Worm (Caenorhabditis elegans) whole organism, late embryonic: ENCODE measurements around the gene F57B1.6.

Experiments
- C38D4.7 ChIP-seq: fragments of 200-800 bp; sonication (Bioruptor generic); optimal IDR thresholded peaks from 2 replicates; lab custom pipeline; 2018; ENCODE audit warnings: mild to moderate bottlenecking, missing genetic modification characterization, moderate library complexity, missing compliant biosample characterization
- K09A11.1 ChIP-seq: sonication (generic microtip); optimal IDR thresholded peaks from 2 replicates; lab custom pipeline; 2017; ENCODE audit warnings: antibody characterized with exemption, mild to moderate bottlenecking, missing genetic modification characterization, missing compliant biosample characterization; ENCODE audit not compliant: insufficient read depth
- ahr-1 ChIP-seq: sonication (generic microtip); optimal IDR thresholded peaks from 2 replicates; lab custom pipeline; 2016; ENCODE audit warnings: missing genetic modification characterization, missing compliant biosample characterization
- ama-1 ChIP-seq: fragments of 150-350 bp; optimal IDR thresholded peaks from 2 replicates; lab custom pipeline; 2014
- ceh-2 ChIP-seq: sonication (generic microtip); optimal IDR thresholded peaks from 2 replicates; lab custom pipeline; 2016; ENCODE audit warnings: missing genotype, missing genetic modification characterization, missing compliant biosample characterization
- ceh-22 ChIP-seq: sonication (generic microtip); optimal IDR thresholded peaks from 2 replicates; lab custom pipeline; 2017; ENCODE audit warnings: missing biosample characterization, missing genetic modification characterization
- dve-1 ChIP-seq: sonication (generic microtip); optimal IDR thresholded peaks from 2 replicates; lab custom pipeline; 2017; ENCODE audit warnings: antibody characterized with exemption, mild to moderate bottlenecking, missing genetic modification characterization, missing compliant biosample characterization
- elt-2 ChIP-seq: sonication (generic microtip); optimal IDR thresholded peaks from 2 replicates; lab custom pipeline; 2016; ENCODE audit warnings: missing genetic modification reagents, missing genetic modification characterization, missing compliant biosample characterization
- eyg-1 ChIP-seq: sonication (generic microtip); optimal IDR thresholded peaks from 2 replicates; lab custom pipeline; 2016; ENCODE audit warnings: missing genotype, missing genetic modification characterization, missing compliant biosample characterization
- fax-1 ChIP-seq: sonication (generic microtip); optimal IDR thresholded peaks from 2 replicates; lab custom pipeline; 2016; ENCODE audit warnings: missing genotype, missing genetic modification characterization, missing compliant biosample characterization
- gmeb-2 ChIP-seq: sonication (generic microtip); optimal IDR thresholded peaks from 2 replicates; lab custom pipeline; 2016; ENCODE audit warnings: missing genetic modification characterization, inconsistent platforms, missing compliant biosample characterization
- lin-11 ChIP-seq: fragments of 200-800 bp; sonication (Bioruptor generic); optimal IDR thresholded peaks from 2 replicates; lab custom pipeline; 2018; ENCODE audit warnings: mild to moderate bottlenecking, missing genetic modification characterization, missing compliant biosample characterization
- pag-3 ChIP-seq: sonication (generic microtip); optimal IDR thresholded peaks from 2 replicates; lab custom pipeline; 2016; ENCODE audit warnings: missing compliant biosample characterization, missing genetic modification characterization, borderline replicate concordance
- pax-1 ChIP-seq: fragments of 150-350 bp; optimal IDR thresholded peaks from 2 replicates; lab custom pipeline; 2014; ENCODE audit warnings: missing biosample characterization, missing genetic modification characterization
- ref-2 ChIP-seq: sonication (generic microtip); optimal IDR thresholded peaks from 2 replicates; lab custom pipeline; 2016; ENCODE audit warnings: missing genetic modification characterization, missing compliant biosample characterization
- sox-2 ChIP-seq: fragments of 200-800 bp; sonication (Bioruptor generic); IDR thresholded peaks from 2 replicates; pipeline ENCODE4 v1.3.6; 2022; ENCODE audit warnings: missing genetic modification reagents, missing genetic modification characterization, missing compliant biosample characterization
- tbx-2 ChIP-seq: sonication (generic microtip); optimal IDR thresholded peaks from 2 replicates; lab custom pipeline; 2016; ENCODE audit warnings: missing genetic modification characterization, missing compliant biosample characterization

F57B1.6 gene

ce11 chrV:13252862-13253261, 43.4 kb downstream of the F57B1.6 start:
- no peak for TF ChIP-seq lin-11 (tag; lab: Kevin White, UChicago)
- TF ChIP-seq sox-2, result no peak
- no peak for TF ChIP-seq ref-2 (tag; lab: Kevin White, UChicago)
- no peak for TF ChIP-seq ahr-1 (tag; lab: Kevin White, UChicago)
- TF ChIP-seq eyg-1 (tag; lab: Kevin White, UChicago), result no peak
- no peak for TF ChIP-seq tbx-2

DNA sequence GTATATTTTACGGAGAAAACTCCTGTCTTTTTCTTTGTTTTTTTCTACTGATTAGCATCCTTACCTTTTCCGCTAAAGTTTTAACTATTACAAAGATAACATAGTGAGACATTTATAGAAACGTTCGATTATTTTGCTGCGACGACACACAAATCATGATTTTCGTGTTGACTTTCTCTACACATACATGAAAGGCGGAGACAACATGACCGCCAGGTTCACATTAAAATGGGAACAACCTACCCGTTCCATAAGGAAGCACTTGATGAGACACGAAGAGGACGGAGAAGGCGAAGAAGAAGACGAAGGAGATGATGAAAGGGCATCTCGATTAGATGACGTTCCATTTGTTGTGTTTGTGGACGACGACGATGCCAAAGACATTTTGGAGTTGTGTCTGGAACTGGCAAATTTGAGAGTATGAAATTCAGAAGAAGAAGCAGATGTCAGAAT, 49.5 kb downstream of the F57B1.6 start, which contains the start of gene C34D1.4:
C34D1.4 (minus strand) TSS at position 403 of the 453 bp plus-strand sequence.
- TF ChIP-seq C38D4.7 (GFP tag; lab: Kevin White, UChicago), result no peak
- TF ChIP-seq ceh-2 (tag; lab: Kevin White, UChicago), result no peak
- no peak for TF ChIP-seq fax-1
- TF ChIP-seq ama-1 (lab: Kevin White, UChicago), result no peak

DNA sequence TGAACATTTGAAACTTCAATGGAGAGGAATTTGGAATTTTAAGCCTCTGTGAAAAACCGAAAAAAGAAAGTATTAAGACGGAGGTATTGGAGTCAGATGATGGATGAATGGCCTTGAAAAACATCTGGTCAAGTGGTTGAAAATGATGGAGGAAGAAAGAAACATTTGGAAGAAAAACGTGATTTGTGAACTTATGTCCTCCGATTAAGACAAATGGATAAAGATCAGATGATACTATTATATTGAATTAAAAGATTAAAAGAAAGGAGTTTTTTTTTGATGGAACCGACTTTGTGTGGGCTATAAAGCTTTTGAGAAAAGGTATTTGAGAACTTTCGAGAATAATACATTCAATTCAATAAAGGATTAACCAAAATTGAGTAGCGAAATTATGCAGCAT, 50.1 kb downstream of the F57B1.6 start:
- TF ChIP-seq ref-2 (tag; lab: Kevin White, UChicago), result no peak
- no peak for TF ChIP-seq pag-3 (tag; lab: Kevin White, UChicago)
- no peak for TF ChIP-seq dve-1
- TF ChIP-seq K09A11.1 (tag; lab: Kevin White, UChicago), result no peak
- TF ChIP-seq ceh-22 (tag; lab: Kevin White, UChicago), result no peak
- no peak for TF ChIP-seq ama-1 (lab: Kevin White, UChicago)
- no peak for TF ChIP-seq gmeb-2 (tag; lab: Kevin White, UChicago)

ce11 chrV:13262781-13263318, 53.4 kb downstream of the F57B1.6 start:
- TF ChIP-seq elt-2, result peak; percentile 68
- no peak for TF ChIP-seq pax-1 (tag; lab: Kevin White, UChicago)
- TF ChIP-seq, all 69 proteins: peak for 1
